Worm (Caenorhabditis elegans) whole organism, L2 larva: Measurements from ENCODE around the gene sre-3.
A peak's percentile ranks its signal among the peaks of the same experiment; 100 is the strongest.

Experiments
- C34F6.9 ChIP-seq: fragments of 150-350 bp; optimal IDR thresholded peaks from 2 replicates; lab custom pipeline; 2014; ENCODE audit warnings: missing biosample characterization, missing genetic modification characterization
- R02D3.7 ChIP-seq: fragments of 150-350 bp; optimal IDR thresholded peaks from 2 replicates; lab custom pipeline; 2014; ENCODE audit warnings: missing biosample characterization, missing genetic modification characterization
- Y55F3AM.14 ChIP-seq: fragments of 200-800 bp; sonication (Bioruptor generic); optimal IDR thresholded peaks from 2 replicates; lab custom pipeline; 2018; ENCODE audit warnings: mild to moderate bottlenecking, missing genetic modification characterization, missing compliant biosample characterization
- ZK546.5 ChIP-seq: sonication (generic microtip); optimal IDR thresholded peaks from 2 replicates; lab custom pipeline; 2017; ENCODE audit warnings: missing biosample characterization, missing genetic modification characterization
- alr-1 ChIP-seq: fragments of 150-350 bp; optimal IDR thresholded peaks from 2 replicates; lab custom pipeline; 2014; ENCODE audit warnings: missing biosample characterization, missing genetic modification characterization
- ama-1 ChIP-seq: fragments of 150-350 bp; optimal IDR thresholded peaks from 2 replicates; lab custom pipeline; 2018; ENCODE audit warnings: inconsistent platforms
- blmp-1 ChIP-seq: sonication (generic microtip); optimal IDR thresholded peaks from 2 replicates; lab custom pipeline; 2017; ENCODE audit warnings: missing genetic modification characterization, mild to moderate bottlenecking, missing compliant biosample characterization, antibody characterized with exemption, moderate library complexity; ENCODE audit not compliant: insufficient read depth
- ceh-16 ChIP-seq: fragments of 150-350 bp; optimal IDR thresholded peaks from 2 replicates; lab custom pipeline; 2014; ENCODE audit warnings: missing biosample characterization, missing genetic modification characterization
- ceh-82 ChIP-seq: fragments of 150-350 bp; optimal IDR thresholded peaks from 2 replicates; lab custom pipeline; 2014; ENCODE audit warnings: missing biosample characterization, missing genetic modification characterization
- crh-2 ChIP-seq: sonication (generic microtip); optimal IDR thresholded peaks from 2 replicates; lab custom pipeline; 2017; ENCODE audit warnings: missing biosample characterization, missing genetic modification characterization
- dmd-4 ChIP-seq: sonication (generic microtip); optimal IDR thresholded peaks from 2 replicates; lab custom pipeline; 2017; ENCODE audit warnings: missing biosample characterization, missing genetic modification characterization
- egl-27 ChIP-seq: sonication (generic microtip); optimal IDR thresholded peaks from 3 replicates; lab custom pipeline; 2017; ENCODE audit warnings: missing biosample characterization, missing genetic modification reagents, missing genetic modification characterization
- elt-1 ChIP-seq: fragments of 150-350 bp; optimal IDR thresholded peaks from 2 replicates; lab custom pipeline; 2014; ENCODE audit warnings: missing biosample characterization, missing genetic modification characterization
- fos-1 ChIP-seq: fragments of 150-350 bp; optimal IDR thresholded peaks from 2 replicates; lab custom pipeline; 2014; ENCODE audit warnings: missing biosample characterization, missing genetic modification characterization
- gmeb-1 ChIP-seq: fragments of 150-350 bp; optimal IDR thresholded peaks from 2 replicates; lab custom pipeline; 2014; ENCODE audit warnings: missing biosample characterization, missing genetic modification characterization
- lsy-2 ChIP-seq, 2 experiments: fragments of 150-350 bp in 1 of 2; sonication (generic microtip) in 1 of 2; optimal IDR thresholded peaks; 2 replicates each; lab custom pipeline; 2014 to 2017; ENCODE audit warnings: missing biosample characterization in 2 of 2, missing genetic modification characterization in 2 of 2
- mab-5 ChIP-seq: fragments of 150-350 bp; optimal IDR thresholded peaks from 2 replicates; lab custom pipeline; 2014; ENCODE audit warnings: missing biosample characterization, missing genetic modification characterization
- mdl-1 ChIP-seq, 2 experiments: fragments of 150-350 bp in 1 of 2; sonication (generic microtip) in 1 of 2; optimal IDR thresholded peaks; 2 replicates each; lab custom pipeline; 2017; ENCODE audit warnings: missing biosample characterization in 2 of 2, missing genetic modification characterization in 2 of 2
- nhr-12 ChIP-seq: fragments of 150-350 bp; optimal IDR thresholded peaks from 2 replicates; lab custom pipeline; 2014; ENCODE audit warnings: missing biosample characterization, missing genetic modification characterization
- nhr-129 ChIP-seq: fragments of 150-350 bp; optimal IDR thresholded peaks from 2 replicates; lab custom pipeline; 2014; ENCODE audit warnings: missing biosample characterization, missing genetic modification characterization
- nhr-21 ChIP-seq: fragments of 150-350 bp; optimal IDR thresholded peaks from 2 replicates; lab custom pipeline; 2014; ENCODE audit warnings: missing biosample characterization, missing genetic modification characterization
- nhr-23 ChIP-seq: fragments of 150-350 bp; optimal IDR thresholded peaks from 2 replicates; lab custom pipeline; 2014; ENCODE audit warnings: missing biosample characterization, missing genetic modification reagents, missing genetic modification characterization
- nhr-237 ChIP-seq: fragments of 150-350 bp; optimal IDR thresholded peaks from 2 replicates; lab custom pipeline; 2014; ENCODE audit warnings: missing biosample characterization, missing genetic modification characterization
- sem-4 ChIP-seq: fragments of 150-350 bp; optimal IDR thresholded peaks from 2 replicates; lab custom pipeline; 2014; ENCODE audit warnings: missing biosample characterization, missing genetic modification reagents, missing genetic modification characterization
- skn-1 ChIP-seq: sonication (generic microtip); optimal IDR thresholded peaks from 2 replicates; lab custom pipeline; 2017; ENCODE audit warnings: missing biosample characterization, missing genetic modification characterization
- sma-3 ChIP-seq: sonication (generic microtip); optimal IDR thresholded peaks from 2 replicates; lab custom pipeline; 2016; ENCODE audit warnings: missing genetic modification reagents, missing genetic modification characterization, missing compliant biosample characterization
- sma-9 ChIP-seq, 2 experiments: fragments of 150-350 bp in 1 of 2; sonication (generic microtip) in 1 of 2; optimal IDR thresholded peaks; 2 replicates each; lab custom pipeline; 2014 to 2016; ENCODE audit warnings: missing genetic modification characterization in 2 of 2, mild to moderate bottlenecking in 1 of 2, missing biosample characterization in 1 of 2, missing compliant biosample characterization in 1 of 2, missing genetic modification reagents in 1 of 2, moderate library complexity in 1 of 2
- unc-39 ChIP-seq: fragments of 150-350 bp; optimal IDR thresholded peaks from 2 replicates; lab custom pipeline; 2014; ENCODE audit warnings: missing biosample characterization, missing genetic modification characterization
- unc-55 ChIP-seq: fragments of 150-350 bp; sonication (generic microtip); optimal IDR thresholded peaks from 3 replicates; lab custom pipeline; 2014; ENCODE audit warnings: missing biosample characterization, missing genetic modification reagents, missing genetic modification characterization
- unc-62 ChIP-seq: fragments of 150-350 bp; optimal IDR thresholded peaks from 2 replicates; lab custom pipeline; 2014; ENCODE audit warnings: missing biosample characterization, missing genetic modification reagents, missing genetic modification characterization
- zag-1 ChIP-seq: fragments of 150-350 bp; optimal IDR thresholded peaks from 2 replicates; lab custom pipeline; 2014; ENCODE audit warnings: missing biosample characterization, missing genetic modification characterization
- ztf-1 ChIP-seq: fragments of 200-800 bp; sonication (Bioruptor generic); conservative IDR thresholded peaks from 2 replicates; pipeline ENCODE4 v1.3.6; 2022; ENCODE audit warnings: missing genetic modification characterization, missing compliant biosample characterization
- ztf-11 ChIP-seq: sonication (generic microtip); optimal IDR thresholded peaks from 2 replicates; lab custom pipeline; 2017; ENCODE audit warnings: missing biosample characterization, missing genetic modification characterization

Gene sre-3

DNA sequence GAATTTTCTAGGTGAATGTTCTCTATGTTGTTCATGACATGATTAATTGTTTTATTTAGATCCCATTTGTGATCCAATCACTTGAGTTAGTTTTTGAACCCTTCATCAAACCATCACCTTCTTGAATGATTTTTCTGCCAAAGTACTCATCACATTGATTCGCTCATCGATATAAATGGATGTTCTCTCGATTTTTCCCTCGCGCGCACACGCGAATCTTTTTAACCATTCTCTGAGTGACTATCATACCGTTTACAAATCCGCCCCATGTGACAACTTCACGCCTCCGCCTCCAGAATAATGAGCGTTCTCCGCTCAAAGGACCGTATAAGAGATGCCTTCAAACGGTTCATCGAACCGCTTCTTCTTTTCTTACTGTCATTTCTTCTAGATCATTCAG is 42.7 kb upstream of the sre-3 start (continued):
- TF ChIP-seq elt-1 (tag; lab: Kevin White, UChicago) (no peak), fos-1 (tag; lab: Kevin White, UChicago) (no peak), ZK546.5 (tag; lab: Kevin White, UChicago) (no peak), nhr-129 (tag; lab: Kevin White, UChicago) (peak; percentile 38), ztf-11 (tag; lab: Kevin White, UChicago) (no peak), zag-1 (tag; lab: Kevin White, UChicago) (no peak), mab-5 (no peak), alr-1 (tag; lab: Kevin White, UChicago) (no peak), skn-1 (tag; lab: Kevin White, UChicago) (no peak), sma-3 (GFP tag; lab: Kevin White, UChicago) (peak; percentile 49), mdl-1 (tag; optimal IDR thresholded peaks at IDR 0.05; lab: Kevin White, UChicago) (peak in 1 of 2 experiments; percentile 82), nhr-237 (tag; lab: Kevin White, UChicago) (no peak)

DNA sequence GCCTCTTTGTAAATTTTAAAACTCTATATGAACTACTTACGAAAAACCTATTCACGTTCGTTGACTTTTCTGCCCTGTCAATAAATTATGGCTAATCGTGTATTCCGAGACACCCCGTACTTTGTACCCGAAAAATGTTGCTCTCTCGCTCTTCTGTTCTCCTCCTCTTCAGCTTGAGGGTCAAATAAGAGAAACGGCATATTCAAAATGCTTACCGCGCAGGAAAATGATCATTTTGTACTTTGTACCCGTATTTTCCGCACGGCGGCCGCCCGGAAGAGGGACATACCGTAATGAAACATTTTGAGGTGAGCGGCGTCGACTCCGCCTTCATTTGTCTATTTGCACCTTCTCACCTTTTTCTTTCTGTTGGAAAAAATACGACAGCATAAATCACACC is 41.9 kb upstream of the sre-3 start:
- TF ChIP-seq sma-9 (GFP tag; optimal IDR thresholded peaks at IDR 0.05; lab: Kevin White, UChicago): no peak
- TF ChIP-seq sma-9 (tag; optimal IDR thresholded peaks at IDR 0.05; lab: Kevin White, UChicago): no peak
- TF ChIP-seq nhr-237 (tag; lab: Kevin White, UChicago): no peak
- TF ChIP-seq skn-1 (tag; lab: Kevin White, UChicago): no peak
- no peak for TF ChIP-seq unc-55 (GFP tag; lab: Kevin White, UChicago)
- TF ChIP-seq nhr-23 (tag; lab: Kevin White, UChicago): no peak
- no peak for TF ChIP-seq blmp-1 (tag; lab: Kevin White, UChicago)
- no peak for TF ChIP-seq egl-27 (tag; lab: Kevin White, UChicago)
- TF ChIP-seq unc-62 (GFP tag; lab: Kevin White, UChicago): no peak
- no peak for TF ChIP-seq sem-4 (tag; lab: Kevin White, UChicago)
- no peak for TF ChIP-seq unc-39
- no peak for TF ChIP-seq nhr-129 (tag; lab: Kevin White, UChicago)
- no peak for TF ChIP-seq nhr-12 (tag; lab: Kevin White, UChicago)
- TF ChIP-seq alr-1 (tag; lab: Kevin White, UChicago): no peak

DNA sequence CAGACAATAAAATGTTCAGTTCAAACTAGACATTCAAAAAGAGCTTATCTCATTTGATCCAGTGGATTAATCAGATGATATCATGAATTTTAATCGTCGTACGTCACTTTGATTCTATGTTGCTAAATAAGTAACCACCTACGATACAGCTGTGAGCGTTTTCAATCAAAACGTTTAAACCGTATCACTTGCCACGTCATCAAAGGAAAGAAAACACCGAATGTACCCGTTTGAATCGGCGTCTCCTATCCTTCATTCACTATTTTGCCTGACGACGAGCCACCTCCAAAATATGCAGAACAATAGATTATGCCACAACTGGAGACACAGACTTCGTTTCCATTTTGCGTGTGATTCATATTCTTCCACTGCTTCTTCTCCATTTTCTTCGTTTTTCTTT is 39.7 kb upstream of the sre-3 start:
- no peak for TF ChIP-seq elt-1 (tag; lab: Kevin White, UChicago)
- peak; percentile 38 for TF ChIP-seq crh-2

DNA sequence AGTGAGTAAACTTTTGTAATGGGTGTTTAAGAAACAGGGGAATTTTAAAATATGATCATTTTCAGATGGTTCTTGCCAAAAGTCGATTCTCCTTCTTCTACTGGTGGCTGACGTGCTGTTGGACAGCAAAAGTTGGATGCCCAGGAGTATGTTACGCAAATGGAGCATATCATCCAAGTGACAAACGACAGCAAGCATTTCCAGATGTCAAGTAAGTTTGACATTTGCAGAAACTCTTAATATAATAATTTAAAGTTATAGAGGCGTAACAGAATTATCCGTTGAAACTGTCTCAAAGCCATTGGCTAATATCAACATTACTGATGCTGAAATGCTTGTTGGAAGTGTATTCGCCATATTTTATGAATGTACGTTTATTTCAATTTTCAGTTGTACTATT is 37.5 kb upstream of the sre-3 start:
- TF ChIP-seq dmd-4 (tag; lab: Kevin White, UChicago): no peak
- TF ChIP-seq, all 48 proteins: peak for 0

DNA sequence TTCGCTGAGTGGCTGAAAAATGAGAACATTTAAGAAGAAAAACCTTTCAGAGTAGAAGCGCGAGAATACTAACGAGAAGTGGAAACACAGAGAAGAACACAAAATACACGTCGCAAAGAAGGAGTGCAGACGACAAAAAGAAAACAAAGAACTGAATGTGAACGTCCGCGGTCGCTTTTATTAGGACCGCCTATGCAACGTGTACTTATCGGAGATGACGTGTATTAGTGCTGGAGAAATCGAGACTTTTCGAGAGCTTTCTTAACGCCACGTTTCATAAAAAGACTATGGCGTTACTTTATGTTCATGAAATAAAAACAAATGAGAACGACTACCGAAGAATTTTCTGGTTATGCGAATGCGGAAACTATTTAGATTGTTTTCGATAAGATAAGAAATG is 33.0 kb upstream of the sre-3 start, which contains the start of gene hsp-4:
Gene hsp-4 (minus strand): TSS at position 139 of the 400 bp plus-strand sequence.
- TF ChIP-seq fos-1 (tag; lab: Kevin White, UChicago) (peak; percentile 51), Y55F3AM.14 (no peak), ama-1 (lab: Kevin White, UChicago) (peak; percentile 2), gmeb-1 (tag; lab: Kevin White, UChicago) (no peak), unc-55 (GFP tag; lab: Kevin White, UChicago) (peak; percentile 1), crh-2 (peak; percentile 83)

DNA sequence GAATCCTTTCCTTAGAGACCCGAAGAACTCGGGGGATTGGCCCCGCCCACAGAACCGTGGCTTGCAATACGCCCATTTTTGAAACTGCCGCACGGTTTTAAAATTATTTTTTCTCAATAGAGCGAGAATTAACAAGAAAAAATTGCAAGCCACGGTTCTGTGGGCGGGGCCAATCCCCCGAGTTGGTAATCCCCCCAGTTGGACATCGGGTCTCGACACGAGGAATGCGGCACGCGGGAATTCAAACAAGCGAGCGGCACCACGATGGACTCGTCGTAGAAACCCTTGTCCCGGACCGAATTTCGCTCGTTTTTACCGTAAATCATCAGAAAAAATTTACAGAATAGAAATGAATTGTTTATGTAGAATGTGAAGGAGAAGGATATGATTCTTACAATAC is 32.5 kb upstream of the sre-3 start:
- no peak for TF ChIP-seq nhr-23 (tag; lab: Kevin White, UChicago)
- no peak for TF ChIP-seq C34F6.9
- TF ChIP-seq ceh-82 (tag; lab: Kevin White, UChicago): no peak
- TF ChIP-seq unc-55 (GFP tag; lab: Kevin White, UChicago): no peak
- no peak for TF ChIP-seq ztf-1 (GFP tag; lab: Robert Waterston, UW)
- no peak for TF ChIP-seq sma-9 (GFP tag; optimal IDR thresholded peaks at IDR 0.05; lab: Kevin White, UChicago)
- no peak for TF ChIP-seq sma-9 (tag; optimal IDR thresholded peaks at IDR 0.05; lab: Kevin White, UChicago)

DNA sequence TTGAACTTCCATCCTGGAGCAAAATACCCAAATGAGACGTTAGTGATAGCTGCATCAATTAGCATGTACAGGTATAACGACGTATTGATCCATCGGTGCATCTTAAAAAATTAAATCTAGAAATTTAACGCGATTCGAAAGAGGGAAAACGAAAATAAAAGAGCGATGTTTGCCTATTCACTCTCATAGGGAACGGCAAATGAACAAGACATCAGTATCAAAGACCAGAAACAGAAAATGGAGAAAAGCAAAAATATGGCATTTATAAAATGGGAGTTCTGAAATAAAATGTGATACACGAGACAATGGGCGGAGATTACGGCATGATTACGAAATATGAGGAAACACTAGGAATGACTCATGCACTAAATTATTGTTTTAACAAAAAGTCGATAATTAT is 29.2 kb upstream of the sre-3 start, which contains the start of gene haf-2:
Gene haf-2 (minus strand): TSS at position 101 of the 400 bp plus-strand sequence.
- no peak for TF ChIP-seq nhr-23 (tag; lab: Kevin White, UChicago)
- TF ChIP-seq ztf-1 (GFP tag; lab: Robert Waterston, UW): no peak
- no peak for TF ChIP-seq R02D3.7 (tag; lab: Kevin White, UChicago)
- no peak for TF ChIP-seq mdl-1 (tag; optimal IDR thresholded peaks at IDR 0.05; lab: Kevin White, UChicago)
- TF ChIP-seq lsy-2 (tag; optimal IDR thresholded peaks at IDR 0.05; lab: Kevin White, UChicago): no peak
- no peak for TF ChIP-seq ceh-16 (tag; lab: Kevin White, UChicago)
- no peak for TF ChIP-seq nhr-21 (tag; lab: Kevin White, UChicago)
- TF ChIP-seq skn-1 (tag; lab: Kevin White, UChicago): no peak
